Worm (Caenorhabditis elegans): ENCODE measurements around the gene ZK856.19.

ZK856.19 gene

DNA sequence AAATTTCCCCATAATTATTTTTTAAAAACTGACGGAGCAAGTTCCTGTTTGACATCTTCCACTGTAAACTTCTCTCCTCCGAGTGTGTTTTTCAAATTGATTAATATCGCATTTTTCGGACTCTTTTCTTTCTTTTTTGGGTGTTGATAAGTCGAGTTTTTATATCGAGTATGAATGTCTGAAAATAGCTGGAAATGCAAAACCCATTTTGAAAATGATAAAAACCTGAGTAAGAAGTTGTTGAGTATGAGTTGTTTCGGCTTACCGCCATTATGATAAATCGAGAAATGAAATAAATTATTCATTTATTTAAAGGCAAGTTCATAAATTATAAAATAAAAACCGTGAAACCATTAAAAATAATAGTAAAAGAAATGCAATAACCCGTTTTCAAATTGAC, 19.0 kb downstream of the ZK856.19 start, which contains the start of gene ZK856.18:
TSS of gene ZK856.18 (minus strand) at position 289 of the 400 bp plus-strand sequence.
- TF ChIP-seq hlh-12 (tag; optimal IDR thresholded peaks at IDR 0.05), result no peak
- TF ChIP-seq B0336.3 (GFP tag; IDR thresholded peaks at IDR 0.05), result no peak
- no peak for TF ChIP-seq T07F8.4 (tag; optimal IDR thresholded peaks at IDR 0.05)

ce11 chrV:10183810-10184209, 20.9 kb downstream of the ZK856.19 start:
- TF ChIP-seq lin-54 (GFP tag; optimal IDR thresholded peaks at IDR 0.05), result no peak

DNA sequence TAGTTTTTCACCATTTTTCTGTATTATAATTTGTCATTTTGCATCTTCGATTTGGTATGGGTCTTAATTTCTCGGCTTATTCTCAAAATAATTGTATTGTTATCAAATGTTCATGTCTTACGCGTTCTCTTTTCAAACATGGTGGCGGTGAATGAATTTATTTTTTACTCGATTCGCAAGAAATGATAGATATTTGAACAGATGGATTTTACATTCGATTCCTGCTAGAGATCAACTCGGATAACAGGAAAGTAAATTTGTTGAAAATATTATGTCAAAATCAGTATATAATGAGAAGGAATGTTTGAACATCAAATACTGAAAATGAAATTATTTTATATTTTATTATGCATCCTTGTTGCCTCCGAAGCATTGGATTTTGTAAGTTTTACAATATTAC, 21.7 kb downstream of the ZK856.19 start, which contains the start of gene ZK856.4:
TSS of gene ZK856.4 (plus strand) at position 301 of the 400 bp plus-strand sequence.
- TF ChIP-seq nfya-2 (GFP tag; IDR thresholded peaks at IDR 0.05), result no peak
- TF ChIP-seq xnd-1 (tag; optimal IDR thresholded peaks at IDR 0.05), result no peak
- no peak for TF ChIP-seq F39B2.1 (GFP tag; IDR thresholded peaks at IDR 0.05)
- TF ChIP-seq rpc-1 (optimal IDR thresholded peaks at IDR 0.05), result no peak
- no peak for TF ChIP-seq rpc-1 (tag; optimal IDR thresholded peaks at IDR 0.05)
- no peak for TF ChIP-seq ets-4 (GFP tag; optimal IDR thresholded peaks at IDR 0.05)
- TF ChIP-seq attf-6 (GFP tag; IDR thresholded peaks at IDR 0.05), result no peak
- TF ChIP-seq ztf-3 (GFP tag; optimal IDR thresholded peaks at IDR 0.05), result no peak
- no peak for TF ChIP-seq aptf-2 (GFP tag; conservative IDR thresholded peaks at IDR 0.05)
- no peak for TF ChIP-seq zim-3 (tag; optimal IDR thresholded peaks at IDR 0.05)
- no peak for TF ChIP-seq C17E4.6 (GFP tag; IDR thresholded peaks at IDR 0.05)
- no peak for TF ChIP-seq dpl-1 (GFP tag; optimal IDR thresholded peaks at IDR 0.05)

DNA sequence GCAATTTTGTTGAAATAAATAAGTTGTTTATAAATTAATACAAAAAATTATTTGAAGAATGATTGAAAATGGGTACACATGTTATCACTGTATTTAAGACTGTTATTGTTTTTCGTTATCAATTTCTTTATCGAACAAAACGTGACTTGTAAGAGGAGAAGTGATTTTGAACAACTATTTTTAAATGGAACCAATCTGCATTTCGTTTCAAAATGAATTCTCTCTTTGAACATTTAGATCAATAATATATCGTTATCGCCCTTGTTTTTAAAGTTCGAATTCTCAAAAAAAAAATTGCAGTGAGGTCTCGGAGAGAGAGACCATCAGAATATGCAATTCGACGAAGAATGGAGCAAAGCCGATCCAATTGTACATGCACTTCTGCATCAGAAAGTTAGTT, 25.5 kb downstream of the ZK856.19 start, which contains the start of gene cul-5:
TSS of gene cul-5 (plus strand) at position 301 of the 400 bp plus-strand sequence.
- TF ChIP-seq hrde-1 (tag; optimal IDR thresholded peaks at IDR 0.05; ENCODE audit: borderline replicate concordance), result no peak
- TF ChIP-seq Y79H2A.3 (GFP tag; conservative IDR thresholded peaks at IDR 0.05), result no peak
- TF ChIP-seq snpc-1.3 (tag; optimal IDR thresholded peaks at IDR 0.05; ENCODE audit: insufficient read depth), result no peak
- TF ChIP-seq rpc-1 (optimal IDR thresholded peaks at IDR 0.05), result no peak
- no peak for TF ChIP-seq rpc-1 (tag; optimal IDR thresholded peaks at IDR 0.05)
- TF ChIP-seq cebp-1 (GFP tag; IDR thresholded peaks at IDR 0.05), result no peak
- no peak for TF ChIP-seq cebp-1 (tag; optimal IDR thresholded peaks at IDR 0.05)
- TF ChIP-seq ztf-3 (GFP tag; optimal IDR thresholded peaks at IDR 0.05), result no peak
- no peak for TF ChIP-seq dpff-1 (tag; optimal IDR thresholded peaks at IDR 0.05)
- TF ChIP-seq sdz-38 (tag; optimal IDR thresholded peaks at IDR 0.05), result no peak
- no peak for TF ChIP-seq ccch-3 (GFP tag; optimal IDR thresholded peaks at IDR 0.05)
- TF ChIP-seq fkh-3 (tag; optimal IDR thresholded peaks at IDR 0.05), result no peak
- TF ChIP-seq pha-4 (tag; optimal IDR thresholded peaks at IDR 0.05), result no peak
- no peak for TF ChIP-seq aptf-2 (GFP tag; conservative IDR thresholded peaks at IDR 0.05)
- no peak for TF ChIP-seq F23B12.7 (tag; optimal IDR thresholded peaks at IDR 0.05; ENCODE audit: insufficient read depth)
- no peak for TF ChIP-seq B0035.1 (tag; optimal IDR thresholded peaks at IDR 0.05)
- no peak for TF ChIP-seq lsl-1 (GFP tag; optimal IDR thresholded peaks at IDR 0.05)
- TF ChIP-seq tbp1 (GFP tag; optimal IDR thresholded peaks at IDR 0.05), result no peak

DNA sequence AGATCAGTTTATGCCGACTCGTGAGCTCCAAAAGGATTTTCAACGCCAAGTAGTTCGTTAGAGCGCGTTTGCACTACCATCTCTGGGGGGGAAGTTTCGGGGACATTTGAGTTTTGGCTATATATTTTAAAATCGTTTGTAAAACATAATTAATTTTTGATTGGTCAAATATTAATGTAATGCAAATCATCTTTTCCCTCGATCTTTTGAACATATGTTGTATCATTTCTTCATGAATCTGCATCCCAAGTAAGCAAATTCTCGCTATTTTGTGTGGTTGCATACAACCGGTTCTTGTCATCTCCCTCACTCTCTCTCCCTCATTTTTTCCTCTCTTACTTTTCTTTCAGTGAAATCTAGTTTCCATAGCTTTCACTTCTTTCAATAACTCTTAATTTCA, 26.5 kb downstream of the ZK856.19 start:
- TF ChIP-seq nhr-27 (tag; optimal IDR thresholded peaks at IDR 0.05) (no peak), F33H1.4 (GFP tag; IDR thresholded peaks at IDR 0.05) (no peak), lin-40 (tag; optimal IDR thresholded peaks at IDR 0.05) (peak; percentile 31), dpl-1 (GFP tag; optimal IDR thresholded peaks at IDR 0.05) (no peak), attf-3 (GFP tag; conservative IDR thresholded peaks at IDR 0.05) (0 out of 2 replicates have a peak, but pooled peaks have one; percentile 18), ZK185.1 (tag; optimal IDR thresholded peaks at IDR 0.05; ENCODE audit: poor library complexity, severe bottlenecking) (peak; percentile 2), hmg-1.2 (GFP tag; IDR thresholded peaks at IDR 0.05) (peak; percentile 10; the same call in 1 of the 2 replicates), lin-35 (GFP tag; optimal IDR thresholded peaks at IDR 0.05) (no peak), ztf-3 (GFP tag; optimal IDR thresholded peaks at IDR 0.05) (no peak), chd-7 (tag; optimal IDR thresholded peaks at IDR 0.05) (no peak), snpc-4 (GFP tag; optimal IDR thresholded peaks at IDR 0.05) (no peak), snpc-4 (tag; optimal IDR thresholded peaks at IDR 0.05) (peak in 2 of 4 experiments; percentile 14 to 23), ztf-28 (GFP tag; IDR thresholded peaks at IDR 0.05) (no peak), madf-10 (tag; optimal IDR thresholded peaks at IDR 0.05) (no peak), dox-1 (GFP tag; IDR thresholded peaks at IDR 0.05) (peak; percentile 58; the same call in 1 of the 2 replicates), B0336.3 (GFP tag; IDR thresholded peaks at IDR 0.05) (no peak)

Measured in whole organism, young adult.